Fruit fly (Drosophila melanogaster): ENCODE measurements around the gene CG3526.
A peak's percentile ranks its signal among the peaks of the same experiment; 100 is the strongest.

Gene CG3526

DNA sequence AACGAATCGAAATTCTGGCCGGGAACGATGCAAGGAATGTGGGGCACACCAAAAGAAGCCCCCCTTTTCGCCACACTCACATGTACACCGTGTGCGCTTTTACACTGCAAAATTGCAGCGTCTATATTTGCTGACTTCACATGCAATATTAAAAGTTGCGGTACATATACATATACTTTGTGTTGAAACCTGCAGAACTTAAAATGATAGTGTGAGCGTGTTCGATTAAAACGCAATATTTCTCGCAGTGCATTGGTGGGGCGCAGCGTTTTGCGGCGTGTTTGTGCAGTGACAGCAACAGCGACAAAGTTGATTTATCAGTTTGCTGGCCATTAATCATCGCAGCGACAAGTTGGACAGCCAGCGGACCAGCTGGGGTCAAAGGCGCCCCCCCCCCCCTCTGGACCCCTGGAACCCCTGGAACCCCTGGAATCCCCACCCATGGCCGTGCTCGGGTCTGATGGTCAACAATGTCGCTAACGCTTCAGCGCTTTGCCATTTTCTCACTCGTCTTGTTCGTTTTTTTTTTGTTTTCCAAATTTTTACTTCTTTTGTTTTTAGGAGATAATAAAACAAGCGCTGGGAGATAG, 16.6 kb downstream of the CG3526 start (continued):
- no peak for TF ChIP-seq CG15514 (GFP tag; optimal IDR thresholded peaks at IDR 0.05)
- TF ChIP-seq bigmax (GFP tag; optimal IDR thresholded peaks at IDR 0.05): no peak
- no peak for TF ChIP-seq Jarid2 (GFP tag; optimal IDR thresholded peaks at IDR 0.05)
- TF ChIP-seq Hr51 (GFP tag; optimal IDR thresholded peaks at IDR 0.05): peak in 1 of 2 experiments; percentile 13
- no peak for TF ChIP-seq CG8944 (GFP tag; optimal IDR thresholded peaks at IDR 0.05)
- TF ChIP-seq C15 (GFP tag; IDR thresholded peaks at IDR 0.05): no peak
- TF ChIP-seq NK7.1 (GFP tag; optimal IDR thresholded peaks at IDR 0.05): no peak
- peak; percentile 49 for TF ChIP-seq CG1603 (tag; optimal IDR thresholded peaks at IDR 0.05)
- TF ChIP-seq Hr78 (GFP tag; optimal IDR thresholded peaks at IDR 0.05): no peak
- peak; percentile 18; the same call in 1 of the 3 replicates for TF ChIP-seq row (GFP tag; IDR thresholded peaks at IDR 0.05)
- no peak for TF ChIP-seq salm (tag; optimal IDR thresholded peaks at IDR 0.05)
- no peak for TF ChIP-seq ftz-f1 (GFP tag; optimal IDR thresholded peaks at IDR 0.05)
- no peak for TF ChIP-seq E2f1 (GFP tag; IDR thresholded peaks at IDR 0.05)
- no peak for TF ChIP-seq jigr1 (GFP tag; IDR thresholded peaks at IDR 0.05)
- no peak for TF ChIP-seq pnt (GFP tag; optimal IDR thresholded peaks at IDR 0.05)
- no peak for TF ChIP-seq CG12071 (GFP tag; optimal IDR thresholded peaks at IDR 0.05)
- no peak for TF ChIP-seq CG34422 (GFP tag; IDR thresholded peaks at IDR 0.05)
- no peak for TF ChIP-seq Hmr (GFP tag; optimal IDR thresholded peaks at IDR 0.05)
- peak; percentile 2 for TF ChIP-seq CG17385 (GFP tag; optimal IDR thresholded peaks at IDR 0.05)
- TF ChIP-seq esg (GFP tag; conservative IDR thresholded peaks at IDR 0.05): 0 out of 2 replicates have a peak, but pooled peaks have one; percentile 23
- 0 out of 2 replicates have a peak, but pooled peaks have one; percentile 15 for TF ChIP-seq Rfx (GFP tag; IDR thresholded peaks at IDR 0.05)
- peak; percentile 11 for TF ChIP-seq lab (GFP tag; optimal IDR thresholded peaks at IDR 0.05)
- no peak for TF ChIP-seq Med (GFP tag)
- no peak for TF ChIP-seq hbn (GFP tag; IDR thresholded peaks at IDR 0.05; ENCODE audit: partially characterized antibody)
- no peak for TF ChIP-seq CG32767 (GFP tag; IDR thresholded peaks at IDR 0.05)
- 0 out of 3 replicates have a peak, but pooled peaks have one; percentile 23 for TF ChIP-seq dysf (GFP tag; IDR thresholded peaks at IDR 0.05)
- peak; percentile 6 for TF ChIP-seq Oli (tag; optimal IDR thresholded peaks at IDR 0.05)
- no peak for TF ChIP-seq sob (GFP tag; IDR thresholded peaks at IDR 0.05)
- TF ChIP-seq tin (GFP tag; optimal IDR thresholded peaks at IDR 0.05): peak; percentile 3
- TF ChIP-seq dmrt99B (tag; optimal IDR thresholded peaks at IDR 0.05): peak; percentile 36
- peak; percentile 47; the same call in 1 of the 2 replicates for TF ChIP-seq CG17328 (GFP tag; IDR thresholded peaks at IDR 0.05)
- TF ChIP-seq CG8924 (tag; optimal IDR thresholded peaks at IDR 0.05): no peak
- no peak for TF ChIP-seq Aef1 (GFP tag; IDR thresholded peaks at IDR 0.05)
- TF ChIP-seq vfl (GFP tag; optimal IDR thresholded peaks at IDR 0.05): no peak
- TF ChIP-seq CHES-1-like (GFP tag; optimal IDR thresholded peaks at IDR 0.05): no peak
- TF ChIP-seq Awh (GFP tag; IDR thresholded peaks at IDR 0.05): no peak
- TF ChIP-seq CG6254 (GFP tag; optimal IDR thresholded peaks at IDR 0.05): no peak
- TF ChIP-seq inv (GFP tag; IDR thresholded peaks at IDR 0.05; ENCODE audit: partially characterized antibody): no peak
- no peak for TF ChIP-seq CG11695 (GFP tag; IDR thresholded peaks at IDR 0.05)
- TF ChIP-seq CG6791 (GFP tag; IDR thresholded peaks at IDR 0.05; ENCODE audit: partially characterized antibody): no peak
- TF ChIP-seq CG11247 (GFP tag; IDR thresholded peaks at IDR 0.05): no peak
- TF ChIP-seq gfzf (GFP tag; optimal IDR thresholded peaks at IDR 0.05): no peak
- no peak for TF ChIP-seq Nf-YA (GFP tag; IDR thresholded peaks at IDR 0.05)
- TF ChIP-seq CG9797 (GFP tag; optimal IDR thresholded peaks at IDR 0.05): no peak
- TF ChIP-seq Six4 (GFP tag; optimal IDR thresholded peaks at IDR 0.05): no peak
- no peak for TF ChIP-seq HmgZ (tag; optimal IDR thresholded peaks at IDR 0.05)
- TF ChIP-seq pho (GFP tag; optimal IDR thresholded peaks at IDR 0.05): no peak
- no peak for TF ChIP-seq nerfin-2 (GFP tag; IDR thresholded peaks at IDR 0.05; ENCODE audit: partially characterized antibody)
- TF ChIP-seq CG17359 (tag; optimal IDR thresholded peaks at IDR 0.05): peak; percentile 12
- TF ChIP-seq tna (GFP tag; IDR thresholded peaks at IDR 0.05; ENCODE audit: partially characterized antibody): no peak
